Worm (Caenorhabditis elegans) whole organism, L1 larva: ENCODE data around the gene atf-2.

Source experiments
- C16A3.4 ChIP-seq: fragments of 150-350 bp; optimal IDR thresholded peaks from 2 replicates; lab custom pipeline; 2014; ENCODE audit warnings: missing biosample characterization, missing genetic modification characterization
- Y116A8C.19 ChIP-seq: sonication (generic microtip); optimal IDR thresholded peaks from 2 replicates; lab custom pipeline; 2016; ENCODE audit warnings: missing compliant biosample characterization, missing genetic modification characterization, borderline replicate concordance
- aha-1 ChIP-seq: fragments of 150-350 bp; optimal IDR thresholded peaks from 2 replicates; lab custom pipeline; 2014; ENCODE audit warnings: missing biosample characterization, missing genetic modification characterization
- blmp-1 ChIP-seq: fragments of 150-350 bp; optimal IDR thresholded peaks from 2 replicates; lab custom pipeline; 2014; ENCODE audit warnings: missing biosample characterization, missing genetic modification characterization
- ceh-63 ChIP-seq: fragments of 200-800 bp; sonication (Bioruptor generic); optimal IDR thresholded peaks from 2 replicates; lab custom pipeline; 2018; ENCODE audit warnings: mild to moderate bottlenecking, missing genetic modification characterization, missing compliant biosample characterization
- ceh-8 ChIP-seq: fragments of 200-800 bp; sonication (Bioruptor generic); optimal IDR thresholded peaks from 2 replicates; lab custom pipeline; 2018; ENCODE audit warnings: mild to moderate bottlenecking, missing genetic modification characterization, moderate library complexity, missing compliant biosample characterization
- ceh-82 ChIP-seq, 3 experiments: fragments of 150-350 bp in 1 of 3; sonication (generic microtip) in 2 of 3; optimal IDR thresholded peaks; 2 replicates each; lab custom pipeline; 2014 to 2017; ENCODE audit warnings: missing biosample characterization in 3 of 3, missing genetic modification characterization in 3 of 3
- ces-1 ChIP-seq: fragments of 150-350 bp; optimal IDR thresholded peaks from 2 replicates; lab custom pipeline; 2014; ENCODE audit warnings: missing biosample characterization, missing genetic modification reagents, missing genetic modification characterization
- dsc-1 ChIP-seq: sonication (generic microtip); optimal IDR thresholded peaks from 2 replicates; lab custom pipeline; 2016; ENCODE audit warnings: mild to moderate bottlenecking, missing genetic modification characterization, missing compliant biosample characterization
- efl-1 ChIP-seq, 4 experiments: fragments of 150-350 bp; optimal IDR thresholded peaks in 3 of 4; peaks in 1 of 4; 1 replicate in 1 of 4; 2 replicates in 3 of 4; lab custom pipeline; 2014; ENCODE audit warnings: missing biosample characterization in 2 of 4, missing genetic modification characterization in 2 of 4, missing genetic modification reagents in 2 of 4
- efl-3 ChIP-seq: fragments of 200-800 bp; sonication (Bioruptor generic); optimal IDR thresholded peaks from 2 replicates; lab custom pipeline; 2018; ENCODE audit warnings: mild to moderate bottlenecking, missing genetic modification characterization, missing compliant biosample characterization
- egl-27 ChIP-seq, 2 experiments: fragments of 150-350 bp in 1 of 2; sonication (generic microtip); optimal IDR thresholded peaks; 3 replicates each; lab custom pipeline; 2017 to 2018; ENCODE audit warnings: missing biosample characterization in 2 of 2, missing genetic modification characterization in 2 of 2, missing genetic modification reagents in 2 of 2
- elt-2 ChIP-seq: sonication (generic microtip); optimal IDR thresholded peaks from 2 replicates; lab custom pipeline; 2016; ENCODE audit warnings: missing genetic modification characterization, mild to moderate bottlenecking, inconsistent platforms, missing compliant biosample characterization, missing genetic modification reagents
- elt-3 ChIP-seq, 6 experiments: fragments of 150-350 bp in 1 of 6; sonication (generic microtip); optimal IDR thresholded peaks; 2 replicates each; lab custom pipeline; 2017 to 2018; ENCODE audit warnings: missing biosample characterization in 6 of 6, missing genetic modification characterization in 6 of 6, inconsistent platforms in 1 of 6
- fkh-4 ChIP-seq: sonication (generic microtip); optimal IDR thresholded peaks from 2 replicates; lab custom pipeline; 2016; ENCODE audit warnings: missing compliant biosample characterization, missing genetic modification characterization, borderline replicate concordance
- fkh-8 ChIP-seq: sonication (generic microtip); optimal IDR thresholded peaks from 2 replicates; lab custom pipeline; 2016; ENCODE audit warnings: mild to moderate bottlenecking, missing genetic modification characterization, missing compliant biosample characterization
- hpl-2 ChIP-seq: fragments of 150-350 bp; optimal IDR thresholded peaks from 2 replicates; lab custom pipeline; 2014; ENCODE audit warnings: missing biosample characterization, missing genetic modification reagents, missing genetic modification characterization
- lin-14 ChIP-seq: fragments of 200-800 bp; sonication (Bioruptor generic); optimal IDR thresholded peaks from 2 replicates; lab custom pipeline; 2018; ENCODE audit warnings: mild to moderate bottlenecking, missing genetic modification characterization, moderate library complexity, missing compliant biosample characterization
- lin-15B ChIP-seq: fragments of 150-350 bp; sonication (generic microtip); optimal IDR thresholded peaks from 3 replicates; lab custom pipeline; 2014; ENCODE audit warnings: missing biosample characterization, missing genetic modification characterization
- lin-35 ChIP-seq, 2 experiments: fragments of 150-350 bp; optimal IDR thresholded peaks; 2 replicates each; lab custom pipeline; 2014; ENCODE audit warnings: missing biosample characterization in 2 of 2, missing genetic modification characterization in 2 of 2, missing genetic modification reagents in 2 of 2
- lin-39 ChIP-seq: fragments of 150-350 bp; optimal IDR thresholded peaks from 2 replicates; lab custom pipeline; 2014; ENCODE audit warnings: missing biosample characterization, missing genetic modification reagents, missing genetic modification characterization
- lir-3 ChIP-seq: sonication (generic microtip); optimal IDR thresholded peaks from 2 replicates; lab custom pipeline; 2016; ENCODE audit warnings: mild to moderate bottlenecking, missing genetic modification characterization, moderate library complexity, missing compliant biosample characterization; ENCODE audit not compliant: poor library complexity
- lsy-2 ChIP-seq, 2 experiments: fragments of 150-350 bp; optimal IDR thresholded peaks; 2 replicates each; lab custom pipeline; 2014; ENCODE audit warnings: missing biosample characterization in 2 of 2, missing genetic modification characterization in 2 of 2
- mdl-1 ChIP-seq, 2 experiments: fragments of 150-350 bp; optimal IDR thresholded peaks; 2 replicates each; lab custom pipeline; 2014 to 2017; ENCODE audit warnings: missing biosample characterization in 2 of 2, missing genetic modification characterization in 2 of 2, inconsistent platforms in 1 of 2
- mef-2 ChIP-seq: fragments of 150-350 bp; optimal IDR thresholded peaks from 2 replicates; lab custom pipeline; 2014; ENCODE audit warnings: missing biosample characterization, missing genetic modification characterization
- mep-1 ChIP-seq: fragments of 150-350 bp; optimal IDR thresholded peaks from 2 replicates; lab custom pipeline; 2014; ENCODE audit warnings: missing biosample characterization, missing genetic modification characterization
- nhr-19 ChIP-seq: fragments of 200-800 bp; sonication (Bioruptor generic); conservative IDR thresholded peaks from 2 replicates; pipeline ENCODE4 v1.3.6; 2022; ENCODE audit warnings: missing genetic modification characterization, missing compliant biosample characterization
- nhr-20 ChIP-seq: sonication (generic microtip); optimal IDR thresholded peaks from 2 replicates; lab custom pipeline; 2016; ENCODE audit warnings: mild to moderate bottlenecking, missing genetic modification characterization, missing compliant biosample characterization
- nhr-237 ChIP-seq: fragments of 150-350 bp; optimal IDR thresholded peaks from 2 replicates; lab custom pipeline; 2014; ENCODE audit warnings: missing biosample characterization, missing genetic modification characterization
- nhr-47 ChIP-seq: sonication (generic microtip); optimal IDR thresholded peaks from 2 replicates; lab custom pipeline; 2016; ENCODE audit warnings: mild to moderate bottlenecking, missing genetic modification characterization, moderate library complexity, missing compliant biosample characterization
- nhr-76 ChIP-seq: sonication (generic microtip); optimal IDR thresholded peaks from 2 replicates; lab custom pipeline; 2017; ENCODE audit warnings: missing biosample characterization, missing genetic modification characterization
- nhr-85 ChIP-seq: sonication (generic microtip); peaks from one replicate; lab custom pipeline; 2016; ENCODE audit warnings: missing genetic modification characterization, inconsistent platforms, missing compliant biosample characterization
- nhr-90 ChIP-seq: sonication (generic microtip); optimal IDR thresholded peaks from 2 replicates; lab custom pipeline; 2016; ENCODE audit warnings: mild to moderate bottlenecking, missing genetic modification characterization, missing compliant biosample characterization; ENCODE audit not compliant: poor library complexity
- pqm-1 ChIP-seq: sonication (generic microtip); optimal IDR thresholded peaks from 3 replicates; lab custom pipeline; 2017; ENCODE audit warnings: missing biosample characterization, missing genetic modification characterization
- rnt-1 ChIP-seq: sonication (generic microtip); optimal IDR thresholded peaks from 2 replicates; lab custom pipeline; 2016; ENCODE audit warnings: mild to moderate bottlenecking, missing genetic modification characterization, moderate library complexity, missing compliant biosample characterization
- snu-23 ChIP-seq: sonication (generic microtip); optimal IDR thresholded peaks from 2 replicates; lab custom pipeline; 2016; ENCODE audit warnings: missing genetic modification characterization, missing compliant biosample characterization
- sox-4 ChIP-seq: sonication (generic microtip); optimal IDR thresholded peaks from 2 replicates; lab custom pipeline; 2016; ENCODE audit warnings: missing genetic modification characterization, missing compliant biosample characterization
- sup-37 ChIP-seq: fragments of 200-800 bp; sonication (Bioruptor generic); optimal IDR thresholded peaks from 2 replicates; lab custom pipeline; 2018; ENCODE audit warnings: mild to moderate bottlenecking, missing genetic modification characterization, missing compliant biosample characterization
- unc-130 ChIP-seq: fragments of 150-350 bp; optimal IDR thresholded peaks from 2 replicates; lab custom pipeline; 2017; ENCODE audit warnings: missing biosample characterization, missing genetic modification characterization, inconsistent platforms
- unc-62 ChIP-seq: fragments of 150-350 bp; optimal IDR thresholded peaks from 2 replicates; lab custom pipeline; 2014; ENCODE audit warnings: missing biosample characterization, missing genetic modification reagents, missing genetic modification characterization
- vab-15 ChIP-seq: sonication (generic microtip); optimal IDR thresholded peaks from 2 replicates; lab custom pipeline; 2017; ENCODE audit warnings: missing genotype, mild to moderate bottlenecking, missing genetic modification characterization, missing compliant biosample characterization
- xbp-1 ChIP-seq: sonication (generic microtip); optimal IDR thresholded peaks from 2 replicates; lab custom pipeline; 2016; ENCODE audit warnings: missing genetic modification characterization, missing compliant biosample characterization
- zag-1 ChIP-seq: fragments of 150-350 bp; optimal IDR thresholded peaks from 2 replicates; lab custom pipeline; 2014; ENCODE audit warnings: missing biosample characterization, missing genetic modification characterization
- zip-4 ChIP-seq: fragments of 200-800 bp; sonication (Bioruptor generic); optimal IDR thresholded peaks from 2 replicates; lab custom pipeline; 2018; ENCODE audit warnings: mild to moderate bottlenecking, missing genetic modification characterization, moderate library complexity, missing compliant biosample characterization
- ztf-4 ChIP-seq: fragments of 150-350 bp; optimal IDR thresholded peaks from 2 replicates; lab custom pipeline; 2014; ENCODE audit warnings: missing biosample characterization, missing genetic modification characterization

Gene atf-2

ce11 chrII:8751686-8752085 lies at the start of gene atf-2:
Gene atf-2 (plus strand): TSS chrII:8751986.
- no peak for TF ChIP-seq fkh-4 (tag; lab: Kevin White, UChicago)
- TF ChIP-seq unc-62: no peak
- TF ChIP-seq rnt-1 (tag; lab: Kevin White, UChicago): no peak
- no peak for TF ChIP-seq hpl-2 (GFP tag; lab: Kevin White, UChicago)
- no peak for TF ChIP-seq efl-3 (GFP tag; lab: Kevin White, UChicago)
- TF ChIP-seq egl-27 (tag; optimal IDR thresholded peaks at IDR 0.05; lab: Kevin White, UChicago): no peak

- no peak for TF ChIP-seq mef-2
- TF ChIP-seq aha-1 (tag; lab: Kevin White, UChicago): no peak
- no peak for TF ChIP-seq mep-1 (tag; lab: Kevin White, UChicago)
- TF ChIP-seq C16A3.4 (tag; lab: Kevin White, UChicago): no peak
- TF ChIP-seq nhr-237 (tag; lab: Kevin White, UChicago): no peak
- TF ChIP-seq unc-130 (tag; lab: Kevin White, UChicago): no peak
- TF ChIP-seq ces-1 (GFP tag; lab: Kevin White, UChicago): no peak
- TF ChIP-seq sup-37: no peak
- no peak for TF ChIP-seq nhr-85
- no peak for TF ChIP-seq nhr-90 (tag; lab: Kevin White, UChicago)
- no peak for TF ChIP-seq zag-1
- no peak for TF ChIP-seq vab-15 (tag; lab: Kevin White, UChicago)
- no peak for TF ChIP-seq elt-3 (tag; optimal IDR thresholded peaks at IDR 0.05; lab: Kevin White, UChicago)
- no peak for TF ChIP-seq ceh-63 (GFP tag; lab: Kevin White, UChicago)
- TF ChIP-seq xbp-1 (tag; lab: Kevin White, UChicago): no peak
- TF ChIP-seq mdl-1 (tag; optimal IDR thresholded peaks at IDR 0.05; lab: Kevin White, UChicago): no peak
- TF ChIP-seq pqm-1 (tag; lab: Kevin White, UChicago): no peak
- TF ChIP-seq ztf-4 (tag; lab: Kevin White, UChicago): no peak
These were observed 48.1 kb upstream of the atf-2 start, which contains the start of gene ceh-7 for ce11 chrII:8703729-8704128. Gene ceh-7 (minus strand): TSS chrII:8703829.

ce11 chrII:8704413-8704874 lies 47.3 kb upstream of the atf-2 start, which contains the start of gene prx-5:
Gene prx-5 (plus strand): TSS chrII:8704824.
- TF ChIP-seq lin-39 (tag; lab: Kevin White, UChicago) (no peak), nhr-237 (tag; lab: Kevin White, UChicago) (no peak), nhr-76 (no peak), ceh-82 (tag; optimal IDR thresholded peaks at IDR 0.05; lab: Kevin White, UChicago) (no peak), zag-1 (no peak), lin-15B (no peak), lin-35 (GFP tag; optimal IDR thresholded peaks at IDR 0.05; lab: Kevin White, UChicago) (peak in 1 of 2 experiments; percentile 7), lir-3 (tag; lab: Kevin White, UChicago) (no peak), lin-14 (no peak), elt-3 (tag; optimal IDR thresholded peaks at IDR 0.05; lab: Kevin White, UChicago) (peak in 1 of 6 experiments; percentile 67), snu-23 (no peak), elt-2 (tag; lab: Kevin White, UChicago) (peak; percentile 16), hpl-2 (GFP tag; lab: Kevin White, UChicago) (no peak), lsy-2 (tag; optimal IDR thresholded peaks at IDR 0.05; lab: Kevin White, UChicago) (no peak), nhr-47 (tag; lab: Kevin White, UChicago) (no peak)

ce11 chrII:8707024-8707423 lies 44.8 kb upstream of the atf-2 start, which contains the start of gene cup-16:
Gene cup-16 (plus strand): TSS chrII:8707155.
- TF ChIP-seq nhr-20 (tag; lab: Kevin White, UChicago): peak; percentile 14
- TF ChIP-seq efl-1 (optimal IDR thresholded peaks at IDR 0.05; lab: Kevin White, UChicago): no peak
- peak in 1 of 2 experiments; percentile 88 for TF ChIP-seq efl-1 (GFP tag; optimal IDR thresholded peaks at IDR 0.05 in 1 of 2; lab: Kevin White, UChicago)
- peak; percentile 20 to 50 for TF ChIP-seq lsy-2 (tag; optimal IDR thresholded peaks at IDR 0.05; lab: Kevin White, UChicago)
- TF ChIP-seq ceh-82 (tag; optimal IDR thresholded peaks at IDR 0.05; lab: Kevin White, UChicago): no peak
- no peak for TF ChIP-seq zip-4 (GFP tag; lab: Kevin White, UChicago)
- TF ChIP-seq blmp-1: no peak
- TF ChIP-seq sox-4 (tag; lab: Kevin White, UChicago): no peak
- no peak for TF ChIP-seq mdl-1 (tag; optimal IDR thresholded peaks at IDR 0.05; lab: Kevin White, UChicago)
- TF ChIP-seq ztf-4 (tag; lab: Kevin White, UChicago): no peak
- no peak for TF ChIP-seq fkh-8 (tag; lab: Kevin White, UChicago)
- no peak for TF ChIP-seq elt-2 (tag; lab: Kevin White, UChicago)
- no peak for TF ChIP-seq xbp-1 (tag; lab: Kevin White, UChicago)
- no peak for TF ChIP-seq Y116A8C.19
- peak; percentile 80 for TF ChIP-seq lin-14
- no peak for TF ChIP-seq dsc-1 (tag; lab: Kevin White, UChicago)
- peak; percentile 65 for TF ChIP-seq lin-39 (tag; lab: Kevin White, UChicago)
- TF ChIP-seq ceh-8 (GFP tag; lab: Kevin White, UChicago): no peak
- TF ChIP-seq rnt-1 (tag; lab: Kevin White, UChicago): peak; percentile 78
- no peak; the same call in 1 of the 2 replicates for TF ChIP-seq nhr-19
